Fruit fly (Drosophila melanogaster) whole organism, adult: ENCODE results near the gene CG8460.

Experiments
- CG11617 ChIP-seq: fragments of 200-800 bp; sonication (Bioruptor generic); optimal IDR thresholded peaks from 2 replicates; lab custom pipeline; 2017; ENCODE audit warnings: mild to moderate bottlenecking, missing biosample characterization, missing genetic modification reagents, missing genetic modification characterization
- CG12768 ChIP-seq: fragments of 200-800 bp; sonication (Bioruptor generic); optimal IDR thresholded peaks from 2 replicates; lab custom pipeline; 2017; ENCODE audit warnings: missing biosample characterization, missing genetic modification characterization, mild to moderate bottlenecking, moderate library complexity, missing genetic modification reagents
- Crg-1 ChIP-seq: fragments of 200-800 bp; sonication (Bioruptor generic); optimal IDR thresholded peaks from 2 replicates; lab custom pipeline; 2016; ENCODE audit warnings: missing biosample characterization, missing genetic modification characterization
- cnc ChIP-seq, 2 experiments: fragments of >200 bp; optimal IDR thresholded peaks; 2 replicates each; lab custom pipeline; 2017
- tj ChIP-seq: fragments of 200-800 bp; sonication (Bioruptor generic); optimal IDR thresholded peaks from 3 replicates; lab custom pipeline; 2017; ENCODE audit warnings: missing biosample characterization, mild to moderate bottlenecking, missing genetic modification characterization, moderate library complexity

dm6 chr2L:8198757-8199156, 1.8 kb downstream of the CG8460 start, which contains the start of gene PGAP5:
- TF ChIP-seq tj (GFP tag; lab: Kevin White, UChicago) (no peak), Crg-1 (peak; percentile 59), cnc (optimal IDR thresholded peaks at IDR 0.05; lab: Kevin White, UChicago) (no peak), CG12768 (GFP tag; lab: Kevin White, UChicago) (no peak), CG11617 (GFP tag; lab: Kevin White, UChicago) (no peak)
